Worm (Caenorhabditis elegans): Measurements from ENCODE around the gene str-46.

- TF ChIP-seq lin-39 (tag; optimal IDR thresholded peaks at IDR 0.05) = no peak
- TF ChIP-seq ztf-4 (tag; optimal IDR thresholded peaks at IDR 0.05) = no peak
- no peak for TF ChIP-seq zag-1 (tag; optimal IDR thresholded peaks at IDR 0.05)
- no peak for TF ChIP-seq nhr-12 (tag; optimal IDR thresholded peaks at IDR 0.05)
These were observed 14.2 kb upstream of the str-46 start, which contains the start of gene srh-146 for ce11 chrV:2913948-2914347.

All from whole organism, L2 larva.